Fruit fly (Drosophila melanogaster) S2 (cell line): ENCODE results near the gene Ance.

Experiments
- CG8478 ChIP-seq: fragments of >200 bp; optimal IDR thresholded peaks from 2 replicates; lab custom pipeline; 2018
- CTCF ChIP-seq, 2 experiments: fragments of >200 bp; optimal IDR thresholded peaks; 2 replicates each; lab custom pipeline; 2018

- no peak for TF ChIP-seq CTCF (optimal IDR thresholded peaks at IDR 0.05; lab: Kevin White, UChicago)
- TF ChIP-seq CG8478 (lab: Kevin White, UChicago) = no peak
Measured at dm6 chr2L:13928461-13928860, 23.0 kb downstream of the Ance start.
